Fruit fly (Drosophila melanogaster) whole organism, wandering third instar larva: ENCODE measurements around the gene CG14511.

Experiments
- Abd-B ChIP-seq: fragments of >200 bp; optimal IDR thresholded peaks from 2 replicates; lab custom pipeline; 2017; ENCODE audit warnings: missing biosample characterization, missing genetic modification characterization
- CG32264 ChIP-seq: fragments of 200-800 bp; sonication (Bioruptor generic); optimal IDR thresholded peaks from 2 replicates; lab custom pipeline; 2016; ENCODE audit warnings: missing biosample characterization, missing genetic modification characterization
- CG9705 ChIP-seq: fragments of 200-800 bp; sonication (Bioruptor generic); optimal IDR thresholded peaks from 2 replicates; lab custom pipeline; 2018; ENCODE audit warnings: missing biosample characterization, mild to moderate bottlenecking, missing genetic modification characterization
- CrebA ChIP-seq: fragments of 200-800 bp; sonication (Bioruptor generic); optimal IDR thresholded peaks from 2 replicates; lab custom pipeline; 2016; ENCODE audit warnings: missing biosample characterization, mild to moderate bottlenecking, missing genetic modification characterization, borderline replicate concordance
- Dfd ChIP-seq: fragments of >200 bp; optimal IDR thresholded peaks from 2 replicates; lab custom pipeline; 2017; ENCODE audit warnings: missing biosample characterization, missing genetic modification characterization
- Dif ChIP-seq: fragments of 200-275, 200-300 bp; sonication (Bioruptor generic); optimal IDR thresholded peaks from 2 replicates; lab custom pipeline; 2018; ENCODE audit warnings: missing biosample characterization, missing genetic modification characterization; ENCODE audit not compliant: partially characterized antibody
- GATAd ChIP-seq: sonication (Bioruptor generic); optimal IDR thresholded peaks from 2 replicates; lab custom pipeline; 2016; ENCODE audit warnings: missing biosample characterization, missing genetic modification characterization
- HLH106 ChIP-seq: fragments of 200-800 bp; optimal IDR thresholded peaks from 3 replicates; lab custom pipeline; 2019; ENCODE audit warnings: missing biosample characterization, mild to moderate bottlenecking, missing genetic modification characterization, moderate library complexity
- Hnf4 ChIP-seq: fragments of 200-800 bp; sonication (Bioruptor generic); optimal IDR thresholded peaks from 2 replicates; lab custom pipeline; 2016; ENCODE audit warnings: missing biosample characterization, mild to moderate bottlenecking, missing genetic modification characterization
- Hr78 ChIP-seq: fragments of >200 bp; optimal IDR thresholded peaks from 2 replicates; lab custom pipeline; 2017; ENCODE audit warnings: missing biosample characterization, missing genetic modification characterization
- Hr83 ChIP-seq: fragments of 200-300 bp; sonication (Bioruptor generic); optimal IDR thresholded peaks from 2 replicates; lab custom pipeline; 2016; ENCODE audit warnings: missing biosample characterization, mild to moderate bottlenecking, missing genetic modification characterization, moderate library complexity; ENCODE audit not compliant: poor library complexity, severe bottlenecking
- Jra ChIP-seq: sonication (Bioruptor generic); optimal IDR thresholded peaks from 2 replicates; lab custom pipeline; 2016; ENCODE audit warnings: missing biosample characterization, missing genetic modification characterization
- Mio ChIP-seq: sonication (Bioruptor generic); optimal IDR thresholded peaks from 2 replicates; lab custom pipeline; 2016; ENCODE audit warnings: missing biosample characterization, missing genetic modification characterization
- Myc ChIP-seq: fragments of >200 bp; optimal IDR thresholded peaks from 2 replicates; lab custom pipeline; 2017
- N ChIP-seq: fragments of >200 bp; optimal IDR thresholded peaks from 2 replicates; lab custom pipeline; 2018; ENCODE audit warnings: missing biosample characterization, missing external identifiers, missing genetic modification characterization
- OdsH ChIP-seq: fragments of 200-800 bp; sonication (Bioruptor generic); optimal IDR thresholded peaks from 2 replicates; lab custom pipeline; 2016; ENCODE audit warnings: missing biosample characterization, mild to moderate bottlenecking, missing genetic modification characterization
- Rel ChIP-seq, 2 experiments: fragments of 200-800 bp; sonication (Bioruptor generic) in 1 of 2; optimal IDR thresholded peaks; 2 replicates in 1 of 2; 3 replicates in 1 of 2; lab custom pipeline; 2016 to 2019; ENCODE audit warnings: mild to moderate bottlenecking in 2 of 2, missing biosample characterization in 2 of 2, missing genetic modification characterization in 2 of 2, moderate library complexity in 1 of 2
- Sp1 ChIP-seq: fragments of 200-800 bp; sonication (Bioruptor generic); optimal IDR thresholded peaks from 3 replicates; lab custom pipeline; 2019; ENCODE audit warnings: missing biosample characterization, mild to moderate bottlenecking, missing genetic modification characterization, moderate library complexity
- Vsx2 ChIP-seq: fragments of 200-300, 225-300 bp; sonication (Bioruptor generic); optimal IDR thresholded peaks from 2 replicates; lab custom pipeline; 2018; ENCODE audit warnings: missing biosample characterization, missing genetic modification characterization; ENCODE audit not compliant: partially characterized antibody
- br ChIP-seq: fragments of 200-800 bp; sonication (Bioruptor generic); optimal IDR thresholded peaks from 2 replicates; lab custom pipeline; 2016; ENCODE audit warnings: missing biosample characterization, missing genetic modification characterization
- brk ChIP-seq: fragments of 200-800 bp; sonication (Bioruptor generic); optimal IDR thresholded peaks from 2 replicates; lab custom pipeline; 2016; ENCODE audit warnings: missing biosample characterization, mild to moderate bottlenecking, missing genetic modification characterization
- dmrt93B ChIP-seq: fragments of 200-800 bp; sonication (Bioruptor generic); optimal IDR thresholded peaks from 2 replicates; lab custom pipeline; 2018; ENCODE audit warnings: missing biosample characterization, mild to moderate bottlenecking, missing genetic modification characterization
- dsf ChIP-seq: sonication (Bioruptor generic); optimal IDR thresholded peaks from 2 replicates; lab custom pipeline; 2016; ENCODE audit warnings: missing biosample characterization, missing genetic modification characterization, borderline replicate concordance
- ey ChIP-seq: fragments of 200-800 bp; sonication (Bioruptor generic); optimal IDR thresholded peaks from 2 replicates; lab custom pipeline; 2016; ENCODE audit warnings: missing biosample characterization, missing genetic modification characterization
- foxo ChIP-seq, 2 experiments: fragments of 200-800 bp; sonication (Bioruptor generic); optimal IDR thresholded peaks; 2 replicates in 1 of 2; 3 replicates in 1 of 2; lab custom pipeline; 2016 to 2017; ENCODE audit warnings: missing biosample characterization in 2 of 2, missing genetic modification characterization in 2 of 2
- fru ChIP-seq: fragments of 200-800 bp; sonication (Bioruptor generic); optimal IDR thresholded peaks from 3 replicates; lab custom pipeline; 2016; ENCODE audit warnings: missing biosample characterization, mild to moderate bottlenecking, missing genetic modification characterization
- h ChIP-seq: fragments of 200-800 bp; sonication (Bioruptor generic); optimal IDR thresholded peaks from 3 replicates; lab custom pipeline; 2016; ENCODE audit warnings: missing biosample characterization, mild to moderate bottlenecking, missing genetic modification characterization
- jim ChIP-seq: fragments of 175-275, 200-325 bp; sonication (Bioruptor generic); optimal IDR thresholded peaks from 2 replicates; lab custom pipeline; 2016; ENCODE audit warnings: missing biosample characterization, mild to moderate bottlenecking, missing genetic modification characterization
- lola ChIP-seq: fragments of >200 bp; optimal IDR thresholded peaks from 2 replicates; lab custom pipeline; 2017; ENCODE audit warnings: missing biosample characterization, missing genetic modification characterization
- pan ChIP-seq: fragments of >200 bp; optimal IDR thresholded peaks from 2 replicates; lab custom pipeline; 2017
- psq ChIP-seq: fragments of 200-800 bp; sonication (Bioruptor generic); optimal IDR thresholded peaks from 3 replicates; lab custom pipeline; 2017; ENCODE audit warnings: missing biosample characterization, mild to moderate bottlenecking, missing genetic modification characterization, moderate library complexity
- rgr ChIP-seq: fragments of 200-800 bp; sonication (Bioruptor generic); optimal IDR thresholded peaks from 3 replicates; lab custom pipeline; 2016; ENCODE audit warnings: missing biosample characterization, mild to moderate bottlenecking, missing genetic modification characterization
- sage ChIP-seq: fragments of 200-800 bp; sonication (Bioruptor generic); optimal IDR thresholded peaks from 2 replicates; lab custom pipeline; 2016; ENCODE audit warnings: missing biosample characterization, mild to moderate bottlenecking, missing genetic modification characterization
- sv ChIP-seq: fragments of 200-800 bp; sonication (Bioruptor generic); optimal IDR thresholded peaks from 3 replicates; lab custom pipeline; 2016; ENCODE audit warnings: missing biosample characterization, missing genetic modification characterization
- tai ChIP-seq: sonication (Bioruptor generic); optimal IDR thresholded peaks from 2 replicates; lab custom pipeline; 2016; ENCODE audit warnings: missing biosample characterization, missing genetic modification characterization
- usp ChIP-seq: fragments of >200 bp; optimal IDR thresholded peaks from 2 replicates; lab custom pipeline; 2017; ENCODE audit warnings: missing biosample characterization, missing genetic modification characterization
- woc ChIP-seq: sonication (Bioruptor generic); optimal IDR thresholded peaks from 2 replicates; lab custom pipeline; 2016; ENCODE audit warnings: missing biosample characterization, mild to moderate bottlenecking, missing genetic modification characterization

Gene CG14511

dm6 chr3R:29164930-29165693 is 18.4 kb upstream of the CG14511 start, which contains the start of gene CG11898 (continued):
- no peak for TF ChIP-seq Vsx2 (GFP tag; lab: Kevin White, UChicago)

dm6 chr3R:29159620-29160019 is 12.9 kb upstream of the CG14511 start:
- no peak for TF ChIP-seq Rel (GFP tag; optimal IDR thresholded peaks at IDR 0.05; lab: Kevin White, UChicago)
- peak; percentile 85 for TF ChIP-seq Rel (tag; optimal IDR thresholded peaks at IDR 0.05; lab: Kevin White, UChicago)
- TF ChIP-seq pan (lab: Kevin White, UChicago), result no peak

- no peak for TF ChIP-seq br (GFP tag; lab: Kevin White, UChicago)
- no peak for TF ChIP-seq Hnf4
- TF ChIP-seq Rel (GFP tag; optimal IDR thresholded peaks at IDR 0.05; lab: Kevin White, UChicago), result no peak
- TF ChIP-seq Rel (tag; optimal IDR thresholded peaks at IDR 0.05; lab: Kevin White, UChicago), result no peak
- no peak for TF ChIP-seq fru (GFP tag; lab: Kevin White, UChicago)
- no peak for TF ChIP-seq Dif (GFP tag; lab: Kevin White, UChicago)
- no peak for TF ChIP-seq brk
- no peak for TF ChIP-seq foxo (GFP tag; optimal IDR thresholded peaks at IDR 0.05; lab: Kevin White, UChicago)
- no peak for TF ChIP-seq dmrt93B (GFP tag; lab: Kevin White, UChicago)
- no peak for TF ChIP-seq Dfd (GFP tag; lab: Kevin White, UChicago)
- no peak for TF ChIP-seq usp (GFP tag; lab: Kevin White, UChicago)
- no peak for TF ChIP-seq tai (GFP tag; lab: Kevin White, UChicago)
- no peak for TF ChIP-seq Sp1 (GFP tag; lab: Kevin White, UChicago)
- TF ChIP-seq Hr83 (GFP tag; lab: Kevin White, UChicago), result no peak
- TF ChIP-seq Mio (GFP tag; lab: Kevin White, UChicago), result no peak
- TF ChIP-seq Abd-B (GFP tag; lab: Kevin White, UChicago), result no peak
Observed at dm6 chr3R:29158721-29159120, 12.0 kb upstream of the CG14511 start.

dm6 chr3R:29157418-29158398 is 11.0 kb upstream of the CG14511 start, which contains the start of gene rdog:
Gene rdog (plus strand): TSS chr3R:29158122.
- TF ChIP-seq Abd-B (GFP tag; lab: Kevin White, UChicago) (no peak), dmrt93B (GFP tag; lab: Kevin White, UChicago) (peak; percentile 66), sv (GFP tag; lab: Kevin White, UChicago) (peak; percentile 82), br (GFP tag; lab: Kevin White, UChicago) (peak; percentile 85), HLH106 (tag; lab: Kevin White, UChicago) (peak; percentile 77), jim (GFP tag; lab: Kevin White, UChicago) (no peak), Sp1 (GFP tag; lab: Kevin White, UChicago) (peak; percentile 84), foxo (GFP tag; optimal IDR thresholded peaks at IDR 0.05; lab: Kevin White, UChicago) (peak; percentile 32 to 89), OdsH (GFP tag; lab: Kevin White, UChicago) (peak; percentile 82), h (GFP tag; lab: Kevin White, UChicago) (peak; percentile 46), fru (GFP tag; lab: Kevin White, UChicago) (peak; percentile 91), GATAd (GFP tag; lab: Kevin White, UChicago) (peak; percentile 34), Hnf4 (peak; percentile 72), Mio (GFP tag; lab: Kevin White, UChicago) (peak; percentile 29), brk (no peak), ey (GFP tag; lab: Kevin White, UChicago) (peak; percentile 87), tai (GFP tag; lab: Kevin White, UChicago) (no peak), CrebA (GFP tag; lab: Kevin White, UChicago) (no peak), dsf (peak; percentile 30), woc (peak; percentile 98), sage (GFP tag; lab: Kevin White, UChicago) (no peak), psq (GFP tag; lab: Kevin White, UChicago) (peak; percentile 73), CG32264 (GFP tag; lab: Kevin White, UChicago) (peak; percentile 50), rgr (GFP tag; lab: Kevin White, UChicago) (peak; percentile 86), lola (GFP tag; lab: Kevin White, UChicago) (no peak), Hr78 (no peak), Jra (GFP tag; lab: Kevin White, UChicago) (peak; percentile 74), Rel (GFP tag; optimal IDR thresholded peaks at IDR 0.05; lab: Kevin White, UChicago) (no peak), Rel (tag; optimal IDR thresholded peaks at IDR 0.05; lab: Kevin White, UChicago) (peak; percentile 78), Myc (lab: Kevin White, UChicago) (no peak), N (no peak), Dif (GFP tag; lab: Kevin White, UChicago) (no peak), pan (lab: Kevin White, UChicago) (peak; percentile 87), CG9705 (GFP tag; lab: Kevin White, UChicago) (peak; percentile 73), Vsx2 (GFP tag; lab: Kevin White, UChicago) (no peak), Dfd (GFP tag; lab: Kevin White, UChicago) (no peak), usp (GFP tag; lab: Kevin White, UChicago) (no peak)
